Worm (Caenorhabditis elegans): ENCODE results near the gene acp-4.

acp-4 gene

DNA sequence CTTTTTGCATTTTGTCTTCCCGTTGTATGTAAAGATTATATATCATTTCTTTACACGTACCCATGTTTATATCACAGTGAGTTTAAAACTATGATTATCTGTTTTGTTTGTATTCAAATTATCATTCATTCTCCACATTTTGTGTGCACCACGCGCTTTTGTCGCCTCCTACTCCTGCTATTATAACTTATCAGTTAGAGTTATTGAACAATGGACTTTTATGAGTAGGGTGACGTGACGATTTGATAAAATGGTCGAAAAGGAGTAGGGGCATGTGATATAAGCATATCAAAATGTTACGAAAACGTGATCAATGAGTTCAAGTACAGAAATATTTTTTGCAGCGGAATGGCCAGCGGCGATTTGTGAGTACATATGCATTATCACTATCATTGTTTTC lies 52.0 kb downstream of the acp-4 start:
- TF ChIP-seq ztf-29 (GFP tag; IDR thresholded peaks at IDR 0.05): no peak
- no peak for TF ChIP-seq med-1 (GFP tag; optimal IDR thresholded peaks at IDR 0.05; ENCODE audit: insufficient read depth)
- no peak for TF ChIP-seq flt-1 (GFP tag; IDR thresholded peaks at IDR 0.05)
- TF ChIP-seq ztf-23 (GFP tag; IDR thresholded peaks at IDR 0.05): no peak
- no peak for TF ChIP-seq tab-1 (GFP tag; IDR thresholded peaks at IDR 0.05)
